Worm (Caenorhabditis elegans) whole organism, early embryonic: ENCODE measurements around the gene R10E8.5.

Source experiments
- B0310.2 ChIP-seq: sonication (generic microtip); optimal IDR thresholded peaks from 2 replicates; lab custom pipeline; 2016; ENCODE audit warnings: mild to moderate bottlenecking, missing genetic modification characterization, missing compliant biosample characterization
- aly-1 ChIP-seq: sonication (generic microtip); optimal IDR thresholded peaks from 2 replicates; lab custom pipeline; 2016; ENCODE audit warnings: missing genetic modification characterization, missing compliant biosample characterization
- ama-1 ChIP-seq: fragments of 150-350 bp; optimal IDR thresholded peaks from 2 replicates; lab custom pipeline; 2014
- ceh-13 ChIP-seq: fragments of 200-800 bp; sonication (Bioruptor generic); optimal IDR thresholded peaks from 2 replicates; lab custom pipeline; 2018; ENCODE audit warnings: mild to moderate bottlenecking, missing genetic modification characterization, missing compliant biosample characterization
- hmbx-1 ChIP-seq: sonication (generic microtip); optimal IDR thresholded peaks from 2 replicates; lab custom pipeline; 2016; ENCODE audit warnings: mild to moderate bottlenecking, missing genetic modification characterization, missing compliant biosample characterization
- hnd-1 ChIP-seq: sonication (generic microtip); optimal IDR thresholded peaks from 2 replicates; lab custom pipeline; 2016; ENCODE audit warnings: missing genetic modification characterization, missing compliant biosample characterization
- tbx-11 ChIP-seq: fragments of 200-800 bp; sonication (Bioruptor generic); IDR thresholded peaks from 2 replicates; pipeline ENCODE4 v1.3.6; 2022; ENCODE audit warnings: missing genetic modification characterization, missing compliant biosample characterization
- tbx-37 ChIP-seq: fragments of 200-800 bp; sonication (Bioruptor generic); conservative IDR thresholded peaks from 2 replicates; pipeline ENCODE4 v1.3.6; 2022; ENCODE audit warnings: missing genetic modification reagents, missing genetic modification characterization, missing compliant biosample characterization

- TF ChIP-seq tbx-11 (GFP tag; lab: Robert Waterston, UW), result no peak
- TF ChIP-seq B0310.2 (tag; lab: Kevin White, UChicago), result no peak
- TF ChIP-seq aly-1 (tag; lab: Kevin White, UChicago), result no peak
- no peak for TF ChIP-seq ama-1
- TF ChIP-seq ceh-13 (GFP tag; lab: Kevin White, UChicago), result no peak
- TF ChIP-seq hmbx-1 (tag; lab: Kevin White, UChicago), result no peak
- TF ChIP-seq hnd-1 (tag; lab: Kevin White, UChicago), result no peak
- no peak for TF ChIP-seq tbx-37 (GFP tag; lab: Robert Waterston, UW)
These were observed 26.2 kb downstream of the R10E8.5 start, which contains the start of gene Y51A2A.16 for ce11 chrV:18280778-18281177.
